Fruit fly (Drosophila melanogaster): ENCODE data around the gene MED6.

Gene MED6

dm6 chr3R:9800644-9801330, 32.0 kb upstream of the MED6 start, which contains the start of the genes CG9467 and CG8526 (continued):
- TF ChIP-seq Sry-δ (GFP tag; optimal IDR thresholded peaks at IDR 0.05) (peak; percentile 88), Ravus (GFP tag; IDR thresholded peaks at IDR 0.05) (no peak), insv (GFP tag; optimal IDR thresholded peaks at IDR 0.05) (peak in 1 of 2 experiments; percentile 37), trh (GFP tag; optimal IDR thresholded peaks at IDR 0.05) (peak; percentile 29), CG30020 (tag; optimal IDR thresholded peaks at IDR 0.05) (peak; percentile 73), ac (GFP tag; optimal IDR thresholded peaks at IDR 0.05) (no peak), pb (GFP tag; optimal IDR thresholded peaks at IDR 0.05) (no peak), chm (GFP tag; IDR thresholded peaks at IDR 0.05) (0 out of 2 replicates have a peak, but pooled peaks have one; percentile 37), stc (GFP tag; IDR thresholded peaks at IDR 0.05) (no peak; the same call in 1 of the 2 replicates), abd-A (tag; optimal IDR thresholded peaks at IDR 0.05) (no peak), CG12236 (GFP tag; optimal IDR thresholded peaks at IDR 0.05) (no peak), Jarid2 (GFP tag; optimal IDR thresholded peaks at IDR 0.05) (no peak), CG8290 (GFP tag; optimal IDR thresholded peaks at IDR 0.05) (peak; percentile 60), CG8290 (tag; optimal IDR thresholded peaks at IDR 0.05) (no peak), CG10366 (GFP tag; IDR thresholded peaks at IDR 0.05) (peak; percentile 54; the same call in 1 of the 2 replicates), esg (GFP tag; conservative IDR thresholded peaks at IDR 0.05) (peak; percentile 46; the same call in 1 of the 2 replicates), grau (tag; optimal IDR thresholded peaks at IDR 0.05) (peak; percentile 77), CG6765 (GFP tag; optimal IDR thresholded peaks at IDR 0.05) (peak; percentile 2), cato (GFP tag; optimal IDR thresholded peaks at IDR 0.05; ENCODE audit: borderline replicate concordance) (peak; percentile 44), CG8478 (optimal IDR thresholded peaks at IDR 0.05) (no peak), Gug (GFP tag; IDR thresholded peaks at IDR 0.05) (peak; percentile 57; the same call in 3 of the 4 replicates), tll (GFP tag; optimal IDR thresholded peaks at IDR 0.05) (peak in 1 of 2 experiments; percentile 44), CG12942 (GFP tag; optimal IDR thresholded peaks at IDR 0.05) (peak; percentile 69), btn (GFP tag; optimal IDR thresholded peaks at IDR 0.05) (no peak), CG11093 (GFP tag; IDR thresholded peaks at IDR 0.05) (0 out of 3 replicates have a peak, but pooled peaks have one; percentile 41), Bgb (GFP tag; IDR thresholded peaks at IDR 0.05; ENCODE audit: partially characterized antibody) (peak; percentile 51; the same call in 1 of the 2 replicates), CG32767 (GFP tag; IDR thresholded peaks at IDR 0.05) (peak; percentile 30; the same call in 1 of the 2 replicates), corto (GFP tag; optimal IDR thresholded peaks at IDR 0.05) (no peak), CG17359 (tag; optimal IDR thresholded peaks at IDR 0.05) (peak; percentile 51), Ptx1 (GFP tag; IDR thresholded peaks at IDR 0.05) (peak; percentile 67; the same call in 1 of the 2 replicates), CG6689 (GFP tag; IDR thresholded peaks at IDR 0.05) (peak; percentile 39; the same call in 1 of the 2 replicates), CG8765 (GFP tag; IDR thresholded peaks at IDR 0.05) (peak; percentile 51), nmo (GFP tag; optimal IDR thresholded peaks at IDR 0.05) (peak; percentile 91), sqz (GFP tag; optimal IDR thresholded peaks at IDR 0.05) (no peak), CG30403 (GFP tag; optimal IDR thresholded peaks at IDR 0.05) (peak; percentile 80), CG9437 (GFP tag; optimal IDR thresholded peaks at IDR 0.05) (peak; percentile 50), CG11696 (GFP tag; IDR thresholded peaks at IDR 0.05) (no peak), otp (GFP tag; IDR thresholded peaks at IDR 0.05) (0 out of 3 replicates have a peak, but pooled peaks have one; percentile 26), jumu (GFP tag; optimal IDR thresholded peaks at IDR 0.05) (no peak), Opbp (GFP tag; IDR thresholded peaks at IDR 0.05; ENCODE audit: partially characterized antibody) (peak; percentile 35; the same call in 1 of the 3 replicates), MESR4 (GFP tag; optimal IDR thresholded peaks at IDR 0.05) (peak; percentile 86), da (GFP tag; optimal IDR thresholded peaks at IDR 0.05) (no peak), CG1024 (GFP tag; IDR thresholded peaks at IDR 0.05) (no peak), CG7963 (GFP tag; IDR thresholded peaks at IDR 0.05; ENCODE audit: partially characterized antibody) (peak; percentile 49; the same call in 2 of the 3 replicates), Nf-YA (GFP tag; IDR thresholded peaks at IDR 0.05) (no peak), BEAF-32 (GFP tag; optimal IDR thresholded peaks at IDR 0.05) (peak; percentile 89), CG15696 (tag; optimal IDR thresholded peaks at IDR 0.05) (peak; percentile 77), amos (GFP tag; IDR thresholded peaks at IDR 0.05; ENCODE audit: partially characterized antibody) (peak; percentile 75), exex (tag; optimal IDR thresholded peaks at IDR 0.05) (no peak)
